In the genomic region with DNA sequence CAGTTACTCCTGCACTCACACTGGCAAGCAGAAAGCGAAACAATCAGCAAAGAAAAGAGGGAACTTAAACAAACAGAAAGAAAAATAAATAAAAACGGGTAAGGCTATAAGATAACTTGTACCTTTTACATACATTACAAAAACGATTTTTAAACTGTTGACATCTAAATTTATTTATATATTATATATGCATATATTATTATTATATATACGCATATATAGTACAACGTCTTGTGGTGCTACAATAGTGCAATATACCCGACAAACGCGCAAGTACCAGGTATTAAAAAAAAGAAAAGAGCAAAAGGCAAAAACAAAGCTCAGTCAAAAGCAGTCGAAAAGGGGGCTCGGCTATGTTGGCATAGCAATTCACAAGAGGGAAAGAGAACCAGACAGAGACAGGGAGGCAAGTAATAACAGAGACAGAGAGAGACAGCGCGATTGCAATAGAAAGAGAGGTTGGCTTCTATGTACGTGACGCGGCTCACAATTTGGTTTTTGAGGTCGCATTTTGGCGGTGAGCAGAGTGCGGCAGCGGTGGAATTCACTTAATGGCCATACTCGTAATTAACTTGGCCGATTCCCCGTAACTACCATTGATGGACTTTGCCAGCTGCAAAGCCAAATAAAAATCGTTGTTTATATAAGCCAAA, we compare ENCODE assay signal across 4 fruit fly cellular contexts.
A peak's percentile ranks its signal among the peaks of the same experiment; 100 is the strongest.
TF ChIP-seq lines count a peak whose summit lies in the region.

No protein-coding gene starts in this region.

TF ChIP-seq in whole organism, embryonic, 481 proteins besides CTCF, POLR2A, EP300 and RAD21 (continued from another document and continues in another):
- TF ChIP-seq PHDP (tag; optimal IDR thresholded peaks at IDR 0.05; lab: Kevin White, UChicago): peak; percentile 83
- TF ChIP-seq mirr (GFP tag; optimal IDR thresholded peaks at IDR 0.05; lab: Kevin White, UChicago): no peak
- TF ChIP-seq Sox102F (GFP tag; optimal IDR thresholded peaks at IDR 0.05; lab: Kevin White, UChicago): peak; percentile 95
- no peak for TF ChIP-seq CG9609 (GFP tag; optimal IDR thresholded peaks at IDR 0.05; lab: Kevin White, UChicago)
- TF ChIP-seq CG31224 (GFP tag; IDR thresholded peaks at IDR 0.05; lab: Robert Waterston, UW): 0 out of 2 replicates have a peak, but pooled peaks have one; percentile 41
- TF ChIP-seq ro (GFP tag; IDR thresholded peaks at IDR 0.05; lab: Robert Waterston, UW): peak; percentile 64
- TF ChIP-seq Asciz (GFP tag; optimal IDR thresholded peaks at IDR 0.05; lab: Kevin White, UChicago): peak; percentile 85
- TF ChIP-seq ttk (GFP tag; IDR thresholded peaks at IDR 0.05; lab: Robert Waterston, UW): peak; percentile 89
- TF ChIP-seq klu (GFP tag; IDR thresholded peaks at IDR 0.05; lab: Robert Waterston, UW): no peak
- TF ChIP-seq CG6791 (GFP tag; IDR thresholded peaks at IDR 0.05; lab: Robert Waterston, UW; ENCODE audit: partially characterized antibody): no peak
- peak; percentile 50 for TF ChIP-seq CG3847 (GFP tag; IDR thresholded peaks at IDR 0.05; lab: Robert Waterston, UW)
- peak; percentile 78 for TF ChIP-seq CG4730 (GFP tag; IDR thresholded peaks at IDR 0.05; lab: Robert Waterston, UW)
- TF ChIP-seq ATbp (GFP tag; optimal IDR thresholded peaks at IDR 0.05; lab: Kevin White, UChicago): peak; percentile 78
- peak; percentile 23 for TF ChIP-seq exex (tag; optimal IDR thresholded peaks at IDR 0.05; lab: Kevin White, UChicago)
- peak; percentile 61; the same call in 1 of the 2 replicates for TF ChIP-seq CG11085 (GFP tag; IDR thresholded peaks at IDR 0.05; lab: Robert Waterston, UW)
- peak; percentile 53 for TF ChIP-seq Dek (tag; optimal IDR thresholded peaks at IDR 0.05; lab: Kevin White, UChicago)
- TF ChIP-seq lola (GFP tag; optimal IDR thresholded peaks at IDR 0.05; lab: Kevin White, UChicago): peak in 1 of 3 experiments; percentile 52
- TF ChIP-seq tap (tag; optimal IDR thresholded peaks at IDR 0.05; lab: Kevin White, UChicago): peak; percentile 66
- peak; percentile 74 for TF ChIP-seq Oli (tag; optimal IDR thresholded peaks at IDR 0.05; lab: Kevin White, UChicago)
- TF ChIP-seq gcm (GFP tag; optimal IDR thresholded peaks at IDR 0.05; lab: Kevin White, UChicago): peak; percentile 61
- TF ChIP-seq usp (GFP tag; optimal IDR thresholded peaks at IDR 0.05; lab: Kevin White, UChicago): no peak
- peak; percentile 62 for TF ChIP-seq CG1233 (GFP tag; optimal IDR thresholded peaks at IDR 0.05; lab: Kevin White, UChicago)
- TF ChIP-seq ham (GFP tag; IDR thresholded peaks at IDR 0.05; lab: Robert Waterston, UW): no peak
- peak; percentile 16 for TF ChIP-seq Max (GFP tag; optimal IDR thresholded peaks at IDR 0.05; lab: Kevin White, UChicago)
- TF ChIP-seq BtbVII (GFP tag; optimal IDR thresholded peaks at IDR 0.05; lab: Kevin White, UChicago): peak; percentile 38
- TF ChIP-seq Sry-β (GFP tag; optimal IDR thresholded peaks at IDR 0.05; lab: Kevin White, UChicago): no peak
- TF ChIP-seq CG3281 (GFP tag; optimal IDR thresholded peaks at IDR 0.05; lab: Kevin White, UChicago): peak; percentile 44
- TF ChIP-seq prd (optimal IDR thresholded peaks at IDR 0.05; lab: Kevin White, UChicago): no peak
- TF ChIP-seq prd (GFP tag; IDR thresholded peaks at IDR 0.05; lab: Robert Waterston, UW): peak; percentile 86
- peak; percentile 84 for TF ChIP-seq fd96Cb (tag; optimal IDR thresholded peaks at IDR 0.05; lab: Kevin White, UChicago)
- TF ChIP-seq sens-2 (GFP tag; IDR thresholded peaks at IDR 0.05; lab: Robert Waterston, UW): no peak

TF ChIP-seq in whole organism, prepupa, 60 proteins besides CTCF, POLR2A, EP300 and RAD21 (continued from another document and continues in another):
- TF ChIP-seq CG31627 (GFP tag; optimal IDR thresholded peaks at IDR 0.05; lab: Kevin White, UChicago) (peak; percentile 63), CG8632 (GFP tag; optimal IDR thresholded peaks at IDR 0.05; lab: Kevin White, UChicago) (peak; percentile 96), fd59A (GFP tag; optimal IDR thresholded peaks at IDR 0.05; lab: Kevin White, UChicago) (peak; percentile 74), dac (GFP tag; optimal IDR thresholded peaks at IDR 0.05; lab: Kevin White, UChicago) (peak; percentile 74), cyc (GFP tag; optimal IDR thresholded peaks at IDR 0.05; lab: Kevin White, UChicago) (peak; percentile 72), net (GFP tag; optimal IDR thresholded peaks at IDR 0.05; lab: Kevin White, UChicago) (peak; percentile 84), Blimp-1 (GFP tag; optimal IDR thresholded peaks at IDR 0.05; lab: Kevin White, UChicago) (peak; percentile 77), CG11902 (GFP tag; optimal IDR thresholded peaks at IDR 0.05; lab: Kevin White, UChicago) (peak; percentile 87), CG6854 (GFP tag; optimal IDR thresholded peaks at IDR 0.05; lab: Kevin White, UChicago) (peak; percentile 87), CG6808 (GFP tag; optimal IDR thresholded peaks at IDR 0.05; lab: Kevin White, UChicago) (peak; percentile 81), CG32006 (GFP tag; optimal IDR thresholded peaks at IDR 0.05; lab: Kevin White, UChicago) (peak; percentile 90), achi (GFP tag; optimal IDR thresholded peaks at IDR 0.05; lab: Kevin White, UChicago) (peak; percentile 94), CG7368 (GFP tag; optimal IDR thresholded peaks at IDR 0.05; lab: Kevin White, UChicago) (peak; percentile 91), Hr39 (GFP tag; optimal IDR thresholded peaks at IDR 0.05; lab: Kevin White, UChicago) (peak; percentile 68), CG16779 (tag; optimal IDR thresholded peaks at IDR 0.05; lab: Kevin White, UChicago) (peak; percentile 91), fkh (GFP tag; optimal IDR thresholded peaks at IDR 0.05; lab: Kevin White, UChicago) (peak; percentile 73), Met (GFP tag; optimal IDR thresholded peaks at IDR 0.05; lab: Kevin White, UChicago) (peak; percentile 75), dsx (GFP tag; optimal IDR thresholded peaks at IDR 0.05; lab: Kevin White, UChicago; ENCODE audit: poor library complexity, severe bottlenecking) (peak; percentile 95), Ets96B (tag; optimal IDR thresholded peaks at IDR 0.05; lab: Kevin White, UChicago) (peak; percentile 97), Sox14 (GFP tag; optimal IDR thresholded peaks at IDR 0.05; lab: Kevin White, UChicago) (peak; percentile 72), Hr38 (GFP tag; optimal IDR thresholded peaks at IDR 0.05; lab: Kevin White, UChicago) (no peak), Eip78C (GFP tag; lab: Kevin White, UChicago) (peak; percentile 95), lz (GFP tag; optimal IDR thresholded peaks at IDR 0.05; lab: Kevin White, UChicago) (peak; percentile 55), Ets21C (GFP tag; optimal IDR thresholded peaks at IDR 0.05; lab: Kevin White, UChicago) (peak; percentile 40), CG4318 (GFP tag; optimal IDR thresholded peaks at IDR 0.05; lab: Kevin White, UChicago) (peak; percentile 75), eg (GFP tag; IDR thresholded peaks at IDR 0.05; lab: Robert Waterston, UW) (peak; percentile 98), CG3032 (tag; optimal IDR thresholded peaks at IDR 0.05; lab: Kevin White, UChicago) (peak; percentile 95), vri (GFP tag; optimal IDR thresholded peaks at IDR 0.05; lab: Kevin White, UChicago) (peak; percentile 76), CG9139 (GFP tag; optimal IDR thresholded peaks at IDR 0.05; lab: Kevin White, UChicago) (peak; percentile 95), Lpt (GFP tag; optimal IDR thresholded peaks at IDR 0.05; lab: Kevin White, UChicago) (peak; percentile 91), Eip93F (GFP tag; optimal IDR thresholded peaks at IDR 0.05; lab: Kevin White, UChicago) (peak; percentile 87), Gug (GFP tag; IDR thresholded peaks at IDR 0.05; lab: Robert Waterston, UW) (peak; percentile 89)

TF ChIP-seq in whole organism, pupa, 21 proteins besides CTCF, POLR2A, EP300 and RAD21 (continued from another document):
- peak; percentile 94 for TF ChIP-seq CG32121 (GFP tag; IDR thresholded peaks at IDR 0.05; lab: Robert Waterston, UW)
- TF ChIP-seq CG4496 (GFP tag; IDR thresholded peaks at IDR 0.05; lab: Robert Waterston, UW): peak; percentile 96
- TF ChIP-seq gl (tag; optimal IDR thresholded peaks at IDR 0.05; lab: Kevin White, UChicago): peak; percentile 94

TF ChIP-seq in whole organism, wandering third instar larva, 38 proteins besides CTCF, POLR2A, EP300 and RAD21 (continued from another document):
- TF ChIP-seq foxo (GFP tag; optimal IDR thresholded peaks at IDR 0.05; lab: Kevin White, UChicago) (peak in 1 of 2 experiments; percentile 81), rgr (GFP tag; optimal IDR thresholded peaks at IDR 0.05; lab: Kevin White, UChicago) (peak; percentile 89), Hnf4 (GFP tag; optimal IDR thresholded peaks at IDR 0.05; lab: Kevin White, UChicago) (peak; percentile 74), sv (GFP tag; optimal IDR thresholded peaks at IDR 0.05; lab: Kevin White, UChicago) (no peak), fru (GFP tag; optimal IDR thresholded peaks at IDR 0.05; lab: Kevin White, UChicago) (peak; percentile 74), Dfd (GFP tag; optimal IDR thresholded peaks at IDR 0.05; lab: Kevin White, UChicago) (no peak), Rel (GFP tag; optimal IDR thresholded peaks at IDR 0.05; lab: Kevin White, UChicago) (peak; percentile 92), Rel (tag; optimal IDR thresholded peaks at IDR 0.05; lab: Kevin White, UChicago) (peak; percentile 20), tai (GFP tag; optimal IDR thresholded peaks at IDR 0.05; lab: Kevin White, UChicago) (peak; percentile 18), Dif (GFP tag; optimal IDR thresholded peaks at IDR 0.05; lab: Kevin White, UChicago; ENCODE audit: partially characterized antibody) (no peak), h (GFP tag; optimal IDR thresholded peaks at IDR 0.05; lab: Kevin White, UChicago) (peak; percentile 78), Sp1 (GFP tag; optimal IDR thresholded peaks at IDR 0.05; lab: Kevin White, UChicago) (peak; percentile 84)
